Fruit fly (Drosophila melanogaster): ENCODE measurements around the gene Lkb1.

Gene Lkb1

dm6 chr3R:13659865-13660738 is 16.2 kb upstream of the Lkb1 start, which contains the start of gene Hrb87F (continued):
- no peak for TF ChIP-seq CG13123 (GFP tag; optimal IDR thresholded peaks at IDR 0.05)
- TF ChIP-seq Deaf1 (tag; optimal IDR thresholded peaks at IDR 0.05) = no peak
- no peak for TF ChIP-seq CG30403 (GFP tag; optimal IDR thresholded peaks at IDR 0.05)
- TF ChIP-seq CG12071 (GFP tag; optimal IDR thresholded peaks at IDR 0.05) = no peak
- no peak for TF ChIP-seq CG15073 (GFP tag; optimal IDR thresholded peaks at IDR 0.05)
- TF ChIP-seq tna (GFP tag; IDR thresholded peaks at IDR 0.05; ENCODE audit: partially characterized antibody) = no peak
- no peak for TF ChIP-seq so (GFP tag; IDR thresholded peaks at IDR 0.05)
- no peak for TF ChIP-seq wdn (GFP tag; IDR thresholded peaks at IDR 0.05)
- TF ChIP-seq CG31441 (GFP tag; IDR thresholded peaks at IDR 0.05) = 0 out of 2 replicates have a peak, but pooled peaks have one; percentile 5
- TF ChIP-seq CG34376 (GFP tag; optimal IDR thresholded peaks at IDR 0.05) = no peak
- TF ChIP-seq CG18764 (GFP tag; optimal IDR thresholded peaks at IDR 0.05) = no peak
- no peak for TF ChIP-seq nau (GFP tag; optimal IDR thresholded peaks at IDR 0.05)
- TF ChIP-seq CG6854 (GFP tag; optimal IDR thresholded peaks at IDR 0.05) = no peak
- no peak for TF ChIP-seq CG15269 (tag; optimal IDR thresholded peaks at IDR 0.05)
- TF ChIP-seq CG17361 (GFP tag; IDR thresholded peaks at IDR 0.05) = no peak
- peak; percentile 29 for TF ChIP-seq her (GFP tag; optimal IDR thresholded peaks at IDR 0.05)
- TF ChIP-seq Nf-YC (tag; optimal IDR thresholded peaks at IDR 0.05) = no peak
- peak; percentile 33; the same call in 1 of the 2 replicates for TF ChIP-seq NFAT (GFP tag; IDR thresholded peaks at IDR 0.05)
- TF ChIP-seq CG12299 (tag; optimal IDR thresholded peaks at IDR 0.05) = peak; percentile 41
- TF ChIP-seq CG15514 (GFP tag; optimal IDR thresholded peaks at IDR 0.05) = peak; percentile 28
- TF ChIP-seq CG2889 (GFP tag; IDR thresholded peaks at IDR 0.05) = no peak
- peak; percentile 19; the same call in 1 of the 2 replicates for TF ChIP-seq Scr (GFP tag; IDR thresholded peaks at IDR 0.05; ENCODE audit: partially characterized antibody)
- TF ChIP-seq CG10462 (GFP tag; optimal IDR thresholded peaks at IDR 0.05) = no peak
- peak; percentile 19; the same call in 1 of the 2 replicates for TF ChIP-seq Bgb (GFP tag; IDR thresholded peaks at IDR 0.05; ENCODE audit: partially characterized antibody)
- no peak for TF ChIP-seq CG11696 (GFP tag; IDR thresholded peaks at IDR 0.05)
- TF ChIP-seq CG34422 (GFP tag; IDR thresholded peaks at IDR 0.05) = peak; percentile 81; the same call in 1 of the 3 replicates
- no peak for TF ChIP-seq CG11093 (GFP tag; IDR thresholded peaks at IDR 0.05)
- TF ChIP-seq Asciz (GFP tag; optimal IDR thresholded peaks at IDR 0.05) = no peak
- TF ChIP-seq corto (GFP tag; optimal IDR thresholded peaks at IDR 0.05) = no peak
- 0 out of 2 replicates have a peak, but pooled peaks have one; percentile 18 for TF ChIP-seq sisA (GFP tag; IDR thresholded peaks at IDR 0.05)
- no peak for TF ChIP-seq ac (GFP tag; optimal IDR thresholded peaks at IDR 0.05)
- no peak for TF ChIP-seq CG15479 (GFP tag; optimal IDR thresholded peaks at IDR 0.05)
- TF ChIP-seq Spps (tag; optimal IDR thresholded peaks at IDR 0.05) = no peak
- TF ChIP-seq wek (GFP tag; optimal IDR thresholded peaks at IDR 0.05) = peak; percentile 88
- TF ChIP-seq CG7786 (GFP tag; optimal IDR thresholded peaks at IDR 0.05) = no peak
- TF ChIP-seq Rfx (GFP tag; IDR thresholded peaks at IDR 0.05) = peak; percentile 68
- no peak for TF ChIP-seq Hmx (GFP tag; optimal IDR thresholded peaks at IDR 0.05)
- TF ChIP-seq CG1233 (GFP tag; optimal IDR thresholded peaks at IDR 0.05) = no peak
- TF ChIP-seq CG7839 (tag; optimal IDR thresholded peaks at IDR 0.05) = no peak
- no peak for TF ChIP-seq CG31224 (GFP tag; IDR thresholded peaks at IDR 0.05)

Measured in whole organism, embryonic.